Worm (Caenorhabditis elegans): ENCODE measurements around the gene F41E6.7.

DNA sequence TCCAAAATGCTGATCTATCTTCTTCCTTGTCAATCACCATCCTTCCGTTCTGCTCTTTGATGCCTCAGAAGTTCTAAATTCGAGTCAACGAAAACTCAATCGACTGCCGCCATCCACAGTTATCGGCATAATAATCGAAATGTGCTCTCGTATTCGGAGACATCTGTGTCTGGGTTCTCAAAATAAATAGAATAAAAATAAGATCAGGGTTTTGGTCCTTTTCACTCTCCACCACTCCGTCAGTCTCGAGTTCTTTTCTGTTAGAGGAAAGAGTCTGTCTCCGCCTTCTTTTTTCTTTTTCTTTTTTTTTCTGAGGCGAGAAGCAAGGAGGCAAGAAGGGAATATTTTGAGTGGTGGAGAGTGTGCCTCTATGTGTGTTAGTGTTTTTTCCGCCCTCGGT, 24.7 kb upstream of the F41E6.7 start, which contains the start of gene F41E6.17:
- TF ChIP-seq che-1 (tag; optimal IDR thresholded peaks at IDR 0.05) (no peak), K09A11.1 (tag; optimal IDR thresholded peaks at IDR 0.05; ENCODE audit: insufficient read depth) (no peak), ceh-24 (tag; optimal IDR thresholded peaks at IDR 0.05) (no peak)

Measured in whole organism, late embryonic.